Worm (Caenorhabditis elegans): ENCODE results near the gene M01H9.10.

M01H9.10 gene

DNA sequence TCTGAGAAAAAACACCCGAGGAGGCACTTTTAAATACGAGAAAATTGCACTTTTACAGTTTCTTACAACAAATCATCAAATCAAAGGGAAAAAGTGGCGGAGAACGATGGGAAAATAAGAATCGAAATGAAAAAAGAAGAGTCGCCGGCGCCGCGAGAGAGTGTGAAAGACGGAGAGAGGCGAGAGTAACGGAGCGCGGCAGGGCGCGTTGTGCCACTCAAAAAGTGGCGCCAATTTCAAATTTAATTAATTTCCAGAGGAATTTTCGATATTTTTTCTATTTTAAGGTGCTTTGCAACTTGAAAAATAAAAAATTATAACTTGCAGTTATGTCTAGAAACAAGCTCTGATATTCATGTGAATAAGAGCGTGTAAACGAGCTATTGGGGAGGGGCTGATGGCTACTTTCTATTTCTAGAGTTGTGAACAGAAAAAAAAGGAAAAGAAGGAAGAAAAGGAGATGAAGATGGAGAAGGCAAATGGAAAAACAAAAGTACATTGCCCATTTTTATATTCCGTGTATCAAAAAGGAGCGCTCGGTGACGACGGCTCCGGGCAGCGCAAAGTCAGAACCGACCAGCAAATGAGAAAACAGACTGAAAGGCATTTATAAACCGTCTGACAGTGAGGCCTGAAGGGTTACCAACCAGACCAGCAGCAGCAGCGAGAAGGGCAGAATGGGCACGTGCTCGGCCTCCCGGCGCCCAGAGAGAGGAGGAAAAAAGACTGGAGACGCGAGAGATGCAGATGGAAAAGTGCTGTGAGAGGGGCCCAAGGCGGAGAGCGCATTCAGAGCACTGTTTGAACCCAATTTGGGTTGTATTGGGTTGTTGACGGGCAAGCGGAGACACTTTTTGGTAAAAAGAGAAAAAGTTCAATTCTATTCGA, 8.8 kb downstream of the M01H9.10 start (continued):
- TF ChIP-seq rnt-1 (tag; optimal IDR thresholded peaks at IDR 0.05) = peak; percentile 50
- 0 out of 2 replicates have a peak, but pooled peaks have one; percentile 33 for TF ChIP-seq mab-9 (GFP tag; IDR thresholded peaks at IDR 0.05)
- no peak for TF ChIP-seq snpc-4 (tag; optimal IDR thresholded peaks at IDR 0.05)
- TF ChIP-seq nhr-11 (tag; optimal IDR thresholded peaks at IDR 0.05) = no peak
- no peak for TF ChIP-seq ceh-8 (GFP tag; optimal IDR thresholded peaks at IDR 0.05)
- TF ChIP-seq ets-5 (GFP tag; IDR thresholded peaks at IDR 0.05) = no peak
- peak; percentile 54 for TF ChIP-seq C16A3.4 (tag; optimal IDR thresholded peaks at IDR 0.05)
- TF ChIP-seq mdl-1 (tag; optimal IDR thresholded peaks at IDR 0.05) = peak in 1 of 2 experiments; percentile 86
- TF ChIP-seq pag-3 (tag; optimal IDR thresholded peaks at IDR 0.05; ENCODE audit: borderline replicate concordance, insufficient read depth) = no peak
- peak; percentile 59 to 81 for TF ChIP-seq lin-35 (GFP tag; optimal IDR thresholded peaks at IDR 0.05)
- TF ChIP-seq nhr-85 (tag) = peak; percentile 47
- peak; percentile 37 for TF ChIP-seq snu-23 (GFP tag; optimal IDR thresholded peaks at IDR 0.05)
- TF ChIP-seq dsc-1 (tag; optimal IDR thresholded peaks at IDR 0.05) = peak; percentile 25
- TF ChIP-seq swsn-7 (tag; optimal IDR thresholded peaks at IDR 0.05) = peak; percentile 19
- TF ChIP-seq nhr-20 (tag; optimal IDR thresholded peaks at IDR 0.05) = peak; percentile 9
- no peak for TF ChIP-seq alr-1 (tag; optimal IDR thresholded peaks at IDR 0.05; ENCODE audit: borderline replicate concordance)
- peak; percentile 21 for TF ChIP-seq mef-2 (tag; optimal IDR thresholded peaks at IDR 0.05)
- TF ChIP-seq dpl-1 (GFP tag; optimal IDR thresholded peaks at IDR 0.05) = peak; percentile 57 to 75 (median 65)
- peak; percentile 11 for TF ChIP-seq nhr-47 (tag; optimal IDR thresholded peaks at IDR 0.05)
- no peak for TF ChIP-seq F16B12.6 (tag; optimal IDR thresholded peaks at IDR 0.05)
- no peak for TF ChIP-seq ceh-63 (GFP tag; optimal IDR thresholded peaks at IDR 0.05)
- no peak for TF ChIP-seq unc-62 (GFP tag; optimal IDR thresholded peaks at IDR 0.05)
- TF ChIP-seq unc-98 (GFP tag; IDR thresholded peaks at IDR 0.05) = no peak
- TF ChIP-seq pax-3 (tag; optimal IDR thresholded peaks at IDR 0.05) = no peak
- TF ChIP-seq fkh-8 (tag; optimal IDR thresholded peaks at IDR 0.05) = peak; percentile 42
- no peak for TF ChIP-seq Y116A8C.19 (tag; optimal IDR thresholded peaks at IDR 0.05; ENCODE audit: borderline replicate concordance)
- TF ChIP-seq vab-15 (tag; optimal IDR thresholded peaks at IDR 0.05) = peak; percentile 41
- no peak for TF ChIP-seq sptf-1 (tag; optimal IDR thresholded peaks at IDR 0.05)
- peak; percentile 17 to 35 for TF ChIP-seq lsy-2 (tag; optimal IDR thresholded peaks at IDR 0.05)
- no peak for TF ChIP-seq efl-3 (GFP tag; optimal IDR thresholded peaks at IDR 0.05)
- no peak for TF ChIP-seq hpl-2 (GFP tag; optimal IDR thresholded peaks at IDR 0.05)
- TF ChIP-seq nhr-71 (tag; optimal IDR thresholded peaks at IDR 0.05) = peak; percentile 47

- TF ChIP-seq vab-15 (tag; optimal IDR thresholded peaks at IDR 0.05) (no peak), zip-4 (GFP tag; optimal IDR thresholded peaks at IDR 0.05) (peak; percentile 36), unc-86 (tag; optimal IDR thresholded peaks at IDR 0.05) (peak; percentile 69), mef-2 (tag; optimal IDR thresholded peaks at IDR 0.05) (peak; percentile 3), dpl-1 (GFP tag; optimal IDR thresholded peaks at IDR 0.05) (peak; percentile 39 to 49 (median 40)), nhr-12 (tag; optimal IDR thresholded peaks at IDR 0.05) (no peak), xbp-1 (tag; optimal IDR thresholded peaks at IDR 0.05) (peak; percentile 30), unc-130 (tag; optimal IDR thresholded peaks at IDR 0.05) (no peak), elt-2 (tag; optimal IDR thresholded peaks at IDR 0.05) (peak; percentile 59), nhr-20 (tag; optimal IDR thresholded peaks at IDR 0.05) (peak; percentile 72), alr-1 (tag; optimal IDR thresholded peaks at IDR 0.05; ENCODE audit: borderline replicate concordance) (no peak), sptf-1 (tag; optimal IDR thresholded peaks at IDR 0.05) (no peak), sup-37 (GFP tag; optimal IDR thresholded peaks at IDR 0.05) (no peak), nhr-85 (tag) (peak; percentile 71), ztf-11 (tag; optimal IDR thresholded peaks at IDR 0.05) (no peak), tlp-1 (tag; optimal IDR thresholded peaks at IDR 0.05) (no peak), swsn-7 (tag; optimal IDR thresholded peaks at IDR 0.05) (peak; percentile 64), sox-4 (tag; optimal IDR thresholded peaks at IDR 0.05) (peak; percentile 47), tbx-2 (tag; optimal IDR thresholded peaks at IDR 0.05) (peak; percentile 63), pag-3 (tag; optimal IDR thresholded peaks at IDR 0.05; ENCODE audit: borderline replicate concordance, insufficient read depth) (no peak), unc-62 (GFP tag; optimal IDR thresholded peaks at IDR 0.05) (no peak), snu-23 (GFP tag; optimal IDR thresholded peaks at IDR 0.05) (peak; percentile 78), ama-1 (optimal IDR thresholded peaks at IDR 0.05) (peak; percentile 56), pqm-1 (tag; optimal IDR thresholded peaks at IDR 0.05) (no peak), ces-1 (GFP tag; optimal IDR thresholded peaks at IDR 0.05) (no peak)
These were observed 9.9 kb downstream of the M01H9.10 start for ce11 chrIV:4469770-4470709.
